Worm (Caenorhabditis elegans) whole organism, L4/young adult: ENCODE results near the gene W02B12.12.

ENCODE experiments used
- W03F9.2 ChIP-seq: fragments of 150-350 bp; optimal IDR thresholded peaks from 2 replicates; lab custom pipeline; 2014; ENCODE audit warnings: missing biosample characterization, missing genetic modification characterization
- him-1 ChIP-seq: sonication (generic microtip); optimal IDR thresholded peaks from 2 replicates; lab custom pipeline; 2016; ENCODE audit warnings: missing genotype, missing genetic modification reagents, missing genetic modification characterization, missing compliant biosample characterization

DNA sequence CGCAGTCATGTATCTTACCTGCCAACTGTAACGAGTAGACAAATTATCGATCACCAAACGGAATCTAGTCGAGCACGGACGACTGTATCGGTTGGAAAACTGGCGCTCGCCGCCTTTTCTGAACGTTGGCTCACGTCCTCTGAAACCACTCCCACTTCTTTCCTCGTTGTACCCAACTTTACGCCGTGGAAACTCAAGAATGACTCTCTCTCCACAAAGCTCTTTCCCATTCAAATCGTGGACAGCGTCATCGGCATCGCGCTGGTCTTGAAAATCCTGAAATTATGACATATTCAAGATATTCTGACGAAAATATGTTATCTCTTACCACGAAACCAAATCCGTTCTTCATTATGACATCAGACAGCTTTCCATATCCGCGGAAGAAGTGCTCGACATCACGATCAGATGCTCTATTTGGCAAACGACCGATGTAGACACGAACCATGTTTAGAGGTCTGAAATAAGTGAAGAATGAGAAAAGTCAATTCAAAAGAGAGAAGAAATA lies 26.4 kb downstream of the W02B12.12 start, which contains the start of gene rsp-2:
- TF ChIP-seq W03F9.2 (tag; lab: Kevin White, UChicago) (no peak), him-1 (tag; lab: Kevin White, UChicago) (no peak)
